Worm (Caenorhabditis elegans) whole organism, L2 larva: ENCODE data around the gene F43G6.7.

ENCODE experiments used
- ama-1 ChIP-seq: fragments of 150-350 bp; optimal IDR thresholded peaks from 2 replicates; lab custom pipeline; 2018; ENCODE audit warnings: inconsistent platforms
- ceh-82 ChIP-seq: fragments of 150-350 bp; optimal IDR thresholded peaks from 2 replicates; lab custom pipeline; 2014; ENCODE audit warnings: missing biosample characterization, missing genetic modification characterization
- elt-3 ChIP-seq: sonication (generic microtip); optimal IDR thresholded peaks from 2 replicates; lab custom pipeline; 2017; ENCODE audit warnings: missing biosample characterization, missing genetic modification characterization
- lin-13 ChIP-seq: fragments of 150-350 bp; optimal IDR thresholded peaks from 2 replicates; lab custom pipeline; 2014; ENCODE audit warnings: missing biosample characterization, missing genetic modification reagents, missing genetic modification characterization
- lsy-2 ChIP-seq, 2 experiments: fragments of 150-350 bp in 1 of 2; sonication (generic microtip) in 1 of 2; optimal IDR thresholded peaks; 2 replicates each; lab custom pipeline; 2014 to 2017; ENCODE audit warnings: missing biosample characterization in 2 of 2, missing genetic modification characterization in 2 of 2
- mdl-1 ChIP-seq, 2 experiments: fragments of 150-350 bp in 1 of 2; sonication (generic microtip) in 1 of 2; optimal IDR thresholded peaks; 2 replicates each; lab custom pipeline; 2017; ENCODE audit warnings: missing biosample characterization in 2 of 2, missing genetic modification characterization in 2 of 2
- nhr-11 ChIP-seq: fragments of 150-350 bp; optimal IDR thresholded peaks from 2 replicates; lab custom pipeline; 2014; ENCODE audit warnings: missing biosample characterization, missing genetic modification characterization
- nhr-12 ChIP-seq: fragments of 150-350 bp; optimal IDR thresholded peaks from 2 replicates; lab custom pipeline; 2014; ENCODE audit warnings: missing biosample characterization, missing genetic modification characterization
- nhr-6 ChIP-seq: fragments of 150-350 bp; optimal IDR thresholded peaks from 2 replicates; lab custom pipeline; 2014; ENCODE audit warnings: missing biosample characterization, missing genetic modification characterization
- nhr-77 ChIP-seq: fragments of 150-350 bp; optimal IDR thresholded peaks from 2 replicates; lab custom pipeline; 2014; ENCODE audit warnings: missing biosample characterization, missing genetic modification characterization
- unc-62 ChIP-seq: fragments of 150-350 bp; optimal IDR thresholded peaks from 2 replicates; lab custom pipeline; 2014; ENCODE audit warnings: missing biosample characterization, missing genetic modification reagents, missing genetic modification characterization
- ztf-4 ChIP-seq: fragments of 150-350 bp; optimal IDR thresholded peaks from 2 replicates; lab custom pipeline; 2014; ENCODE audit warnings: missing biosample characterization, missing genetic modification characterization

DNA sequence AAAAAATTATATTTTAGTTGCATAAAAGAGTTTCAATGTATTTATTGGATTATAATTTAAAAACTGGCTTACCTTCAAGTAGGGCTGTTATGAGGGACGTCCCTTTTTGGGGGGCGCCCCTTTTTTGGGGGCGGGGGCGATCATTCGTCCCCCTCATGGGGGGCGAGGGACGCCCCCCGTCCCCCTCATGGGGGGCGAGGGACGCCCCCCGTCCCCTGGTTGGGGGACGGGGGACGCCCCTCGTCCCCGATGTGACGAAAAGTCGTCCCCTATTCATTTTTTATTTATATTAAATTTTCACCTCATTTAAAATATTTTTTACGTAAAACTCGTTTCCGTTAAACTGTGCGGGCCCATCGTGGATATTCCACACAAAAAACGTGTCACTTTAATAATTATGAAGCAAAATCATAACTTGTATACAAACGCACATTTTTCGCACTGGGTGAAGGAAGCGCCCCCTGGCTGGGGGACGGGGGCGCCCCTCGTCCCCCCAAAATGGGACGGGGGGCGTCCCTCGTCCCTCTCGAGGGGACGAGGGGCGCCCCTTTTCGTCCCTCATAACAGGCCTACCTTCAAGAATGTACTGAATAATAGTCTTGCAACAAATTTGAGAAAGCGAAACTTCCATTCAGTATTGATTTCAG lies 45.0 kb upstream of the F43G6.7 start:
- TF ChIP-seq lin-13 (GFP tag; lab: Kevin White, UChicago) = no peak
- no peak for TF ChIP-seq mdl-1 (tag; optimal IDR thresholded peaks at IDR 0.05; lab: Kevin White, UChicago)
- TF ChIP-seq elt-3 (tag; lab: Kevin White, UChicago) = no peak
- no peak for TF ChIP-seq ceh-82 (tag; lab: Kevin White, UChicago)
- no peak for TF ChIP-seq nhr-12
- TF ChIP-seq unc-62 = no peak
- no peak for TF ChIP-seq nhr-6 (tag; lab: Kevin White, UChicago)
- TF ChIP-seq nhr-11 (tag; lab: Kevin White, UChicago) = no peak
- TF ChIP-seq lsy-2 (tag; optimal IDR thresholded peaks at IDR 0.05; lab: Kevin White, UChicago) = no peak
- no peak for TF ChIP-seq ama-1 (lab: Kevin White, UChicago)
- no peak for TF ChIP-seq nhr-77 (tag; lab: Kevin White, UChicago)
- TF ChIP-seq ztf-4 (tag; lab: Kevin White, UChicago) = no peak
